Fruit fly (Drosophila melanogaster) whole organism, wandering third instar larva: ENCODE results near the gene sad.

ENCODE experiments used
- CG32264 ChIP-seq: fragments of 200-800 bp; sonication (Bioruptor generic); optimal IDR thresholded peaks from 2 replicates; lab custom pipeline; 2016; ENCODE audit warnings: missing biosample characterization, missing genetic modification characterization
- CG9705 ChIP-seq: fragments of 200-800 bp; sonication (Bioruptor generic); optimal IDR thresholded peaks from 2 replicates; lab custom pipeline; 2018; ENCODE audit warnings: missing biosample characterization, mild to moderate bottlenecking, missing genetic modification characterization
- CrebA ChIP-seq: fragments of 200-800 bp; sonication (Bioruptor generic); optimal IDR thresholded peaks from 2 replicates; lab custom pipeline; 2016; ENCODE audit warnings: missing biosample characterization, mild to moderate bottlenecking, missing genetic modification characterization, borderline replicate concordance
- Dfd ChIP-seq: fragments of >200 bp; optimal IDR thresholded peaks from 2 replicates; lab custom pipeline; 2017; ENCODE audit warnings: missing biosample characterization, missing genetic modification characterization
- Dif ChIP-seq: fragments of 200-275, 200-300 bp; sonication (Bioruptor generic); optimal IDR thresholded peaks from 2 replicates; lab custom pipeline; 2018; ENCODE audit warnings: missing biosample characterization, missing genetic modification characterization; ENCODE audit not compliant: partially characterized antibody
- HLH106 ChIP-seq: fragments of 200-800 bp; optimal IDR thresholded peaks from 3 replicates; lab custom pipeline; 2019; ENCODE audit warnings: missing biosample characterization, mild to moderate bottlenecking, missing genetic modification characterization, moderate library complexity
- Hnf4 ChIP-seq: fragments of 200-800 bp; sonication (Bioruptor generic); optimal IDR thresholded peaks from 2 replicates; lab custom pipeline; 2016; ENCODE audit warnings: missing biosample characterization, mild to moderate bottlenecking, missing genetic modification characterization
- Hr78 ChIP-seq: fragments of >200 bp; optimal IDR thresholded peaks from 2 replicates; lab custom pipeline; 2017; ENCODE audit warnings: missing biosample characterization, missing genetic modification characterization
- Hr83 ChIP-seq: fragments of 200-300 bp; sonication (Bioruptor generic); optimal IDR thresholded peaks from 2 replicates; lab custom pipeline; 2016; ENCODE audit warnings: missing biosample characterization, mild to moderate bottlenecking, missing genetic modification characterization, moderate library complexity; ENCODE audit not compliant: poor library complexity, severe bottlenecking
- Jra ChIP-seq: sonication (Bioruptor generic); optimal IDR thresholded peaks from 2 replicates; lab custom pipeline; 2016; ENCODE audit warnings: missing biosample characterization, missing genetic modification characterization
- Mio ChIP-seq: sonication (Bioruptor generic); optimal IDR thresholded peaks from 2 replicates; lab custom pipeline; 2016; ENCODE audit warnings: missing biosample characterization, missing genetic modification characterization
- Myc ChIP-seq: fragments of >200 bp; optimal IDR thresholded peaks from 2 replicates; lab custom pipeline; 2017
- N ChIP-seq: fragments of >200 bp; optimal IDR thresholded peaks from 2 replicates; lab custom pipeline; 2018; ENCODE audit warnings: missing biosample characterization, missing external identifiers, missing genetic modification characterization
- OdsH ChIP-seq: fragments of 200-800 bp; sonication (Bioruptor generic); optimal IDR thresholded peaks from 2 replicates; lab custom pipeline; 2016; ENCODE audit warnings: missing biosample characterization, mild to moderate bottlenecking, missing genetic modification characterization
- Rel ChIP-seq, 2 experiments: fragments of 200-800 bp; sonication (Bioruptor generic) in 1 of 2; optimal IDR thresholded peaks; 2 replicates in 1 of 2; 3 replicates in 1 of 2; lab custom pipeline; 2016 to 2019; ENCODE audit warnings: mild to moderate bottlenecking in 2 of 2, missing biosample characterization in 2 of 2, missing genetic modification characterization in 2 of 2, moderate library complexity in 1 of 2
- Sp1 ChIP-seq: fragments of 200-800 bp; sonication (Bioruptor generic); optimal IDR thresholded peaks from 3 replicates; lab custom pipeline; 2019; ENCODE audit warnings: missing biosample characterization, mild to moderate bottlenecking, missing genetic modification characterization, moderate library complexity
- Vsx2 ChIP-seq: fragments of 200-300, 225-300 bp; sonication (Bioruptor generic); optimal IDR thresholded peaks from 2 replicates; lab custom pipeline; 2018; ENCODE audit warnings: missing biosample characterization, missing genetic modification characterization; ENCODE audit not compliant: partially characterized antibody
- br ChIP-seq: fragments of 200-800 bp; sonication (Bioruptor generic); optimal IDR thresholded peaks from 2 replicates; lab custom pipeline; 2016; ENCODE audit warnings: missing biosample characterization, missing genetic modification characterization
- brk ChIP-seq: fragments of 200-800 bp; sonication (Bioruptor generic); optimal IDR thresholded peaks from 2 replicates; lab custom pipeline; 2016; ENCODE audit warnings: missing biosample characterization, mild to moderate bottlenecking, missing genetic modification characterization
- dl ChIP-seq, 2 experiments: fragments of 175-275, 200-275 bp in 1 of 2; fragments of 200-275 bp in 1 of 2; sonication (Bioruptor generic); optimal IDR thresholded peaks; lab custom pipeline; 2018; ENCODE audit warnings: mild to moderate bottlenecking in 2 of 2, missing biosample characterization in 2 of 2, missing genetic modification characterization in 2 of 2, moderate library complexity in 2 of 2; ENCODE audit not compliant: partially characterized antibody in 2 of 2, insufficient read depth in 1 of 2
- dmrt93B ChIP-seq: fragments of 200-800 bp; sonication (Bioruptor generic); optimal IDR thresholded peaks from 2 replicates; lab custom pipeline; 2018; ENCODE audit warnings: missing biosample characterization, mild to moderate bottlenecking, missing genetic modification characterization
- ey ChIP-seq: fragments of 200-800 bp; sonication (Bioruptor generic); optimal IDR thresholded peaks from 2 replicates; lab custom pipeline; 2016; ENCODE audit warnings: missing biosample characterization, missing genetic modification characterization
- foxo ChIP-seq, 2 experiments: fragments of 200-800 bp; sonication (Bioruptor generic); optimal IDR thresholded peaks; 2 replicates in 1 of 2; 3 replicates in 1 of 2; lab custom pipeline; 2016 to 2017; ENCODE audit warnings: missing biosample characterization in 2 of 2, missing genetic modification characterization in 2 of 2
- fru ChIP-seq: fragments of 200-800 bp; sonication (Bioruptor generic); optimal IDR thresholded peaks from 3 replicates; lab custom pipeline; 2016; ENCODE audit warnings: missing biosample characterization, mild to moderate bottlenecking, missing genetic modification characterization
- h ChIP-seq: fragments of 200-800 bp; sonication (Bioruptor generic); optimal IDR thresholded peaks from 3 replicates; lab custom pipeline; 2016; ENCODE audit warnings: missing biosample characterization, mild to moderate bottlenecking, missing genetic modification characterization
- jim ChIP-seq: fragments of 175-275, 200-325 bp; sonication (Bioruptor generic); optimal IDR thresholded peaks from 2 replicates; lab custom pipeline; 2016; ENCODE audit warnings: missing biosample characterization, mild to moderate bottlenecking, missing genetic modification characterization
- lola ChIP-seq: fragments of >200 bp; optimal IDR thresholded peaks from 2 replicates; lab custom pipeline; 2017; ENCODE audit warnings: missing biosample characterization, missing genetic modification characterization
- pan ChIP-seq: fragments of >200 bp; optimal IDR thresholded peaks from 2 replicates; lab custom pipeline; 2017
- rgr ChIP-seq: fragments of 200-800 bp; sonication (Bioruptor generic); optimal IDR thresholded peaks from 3 replicates; lab custom pipeline; 2016; ENCODE audit warnings: missing biosample characterization, mild to moderate bottlenecking, missing genetic modification characterization
- sage ChIP-seq: fragments of 200-800 bp; sonication (Bioruptor generic); optimal IDR thresholded peaks from 2 replicates; lab custom pipeline; 2016; ENCODE audit warnings: missing biosample characterization, mild to moderate bottlenecking, missing genetic modification characterization
- sv ChIP-seq: fragments of 200-800 bp; sonication (Bioruptor generic); optimal IDR thresholded peaks from 3 replicates; lab custom pipeline; 2016; ENCODE audit warnings: missing biosample characterization, missing genetic modification characterization
- tai ChIP-seq: sonication (Bioruptor generic); optimal IDR thresholded peaks from 2 replicates; lab custom pipeline; 2016; ENCODE audit warnings: missing biosample characterization, missing genetic modification characterization
- usp ChIP-seq: fragments of >200 bp; optimal IDR thresholded peaks from 2 replicates; lab custom pipeline; 2017; ENCODE audit warnings: missing biosample characterization, missing genetic modification characterization
- woc ChIP-seq: sonication (Bioruptor generic); optimal IDR thresholded peaks from 2 replicates; lab custom pipeline; 2016; ENCODE audit warnings: missing biosample characterization, mild to moderate bottlenecking, missing genetic modification characterization

The sad gene

DNA sequence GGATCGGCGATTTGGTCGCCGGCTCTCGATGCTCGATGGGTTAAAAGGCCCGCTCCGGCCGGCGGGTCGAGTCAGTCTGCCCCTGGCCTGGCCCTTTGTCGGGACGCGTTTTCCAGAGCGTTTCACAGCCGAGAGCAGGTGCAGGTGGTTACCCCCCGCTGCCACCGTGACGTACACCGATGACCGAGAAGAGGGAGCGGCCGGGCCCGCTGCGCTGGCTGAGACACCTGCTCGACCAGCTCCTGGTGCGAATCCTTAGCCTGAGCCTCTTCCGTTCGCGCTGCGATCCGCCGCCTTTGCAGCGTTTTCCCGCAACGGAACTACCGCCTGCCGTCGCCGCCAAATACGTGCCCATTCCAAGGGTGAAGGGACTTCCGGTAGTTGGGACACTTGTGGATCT is at the start of gene sad:
Gene sad, plus strand, starts transcription at position 74 of the 400 bp plus-strand sequence.
- TF ChIP-seq fru (no peak), pan (lab: Kevin White, UChicago) (no peak), Hr78 (GFP tag; lab: Kevin White, UChicago) (no peak), Mio (GFP tag; lab: Kevin White, UChicago) (no peak), Vsx2 (GFP tag; lab: Kevin White, UChicago) (no peak)

DNA sequence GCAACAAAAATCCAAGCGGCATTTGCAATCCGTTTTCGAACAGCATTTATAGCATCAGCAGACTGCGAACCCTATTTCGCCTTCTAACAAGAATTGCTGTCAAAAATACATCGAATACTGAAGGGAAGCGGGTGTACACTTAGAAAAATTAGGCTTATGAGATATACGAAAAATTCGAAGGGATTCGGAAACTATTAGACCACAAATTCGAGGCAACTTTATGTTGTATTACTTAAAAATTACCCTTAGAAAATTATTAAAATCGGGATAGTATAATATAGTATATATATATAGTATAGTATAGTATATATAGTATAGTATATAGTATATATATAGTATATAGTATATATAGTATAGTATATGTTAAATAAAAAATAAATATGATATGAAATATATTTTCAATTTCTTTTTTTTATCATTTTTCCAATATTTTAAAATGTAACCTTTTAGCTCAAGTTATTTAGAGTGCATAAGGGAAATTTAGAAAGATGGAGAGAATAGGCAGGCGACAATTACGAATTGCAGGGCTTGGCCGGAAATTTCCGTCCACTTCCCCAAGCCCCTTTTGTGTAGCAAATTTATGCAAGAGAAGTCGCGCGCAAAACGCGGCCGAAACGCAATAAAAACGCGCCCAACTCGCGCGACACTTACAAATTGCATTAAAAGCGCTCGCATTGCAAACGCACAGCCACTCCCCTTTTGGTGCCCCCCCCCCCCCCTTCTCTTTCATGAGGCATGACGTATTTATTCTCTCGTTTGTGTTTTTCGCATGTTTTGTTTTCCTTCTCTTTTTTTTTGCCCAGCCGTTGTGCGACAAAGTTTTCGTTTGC is 46.1 kb upstream of the sad start:
- TF ChIP-seq Dif (no peak), Mio (GFP tag; lab: Kevin White, UChicago) (no peak), brk (GFP tag; lab: Kevin White, UChicago) (no peak)

DNA sequence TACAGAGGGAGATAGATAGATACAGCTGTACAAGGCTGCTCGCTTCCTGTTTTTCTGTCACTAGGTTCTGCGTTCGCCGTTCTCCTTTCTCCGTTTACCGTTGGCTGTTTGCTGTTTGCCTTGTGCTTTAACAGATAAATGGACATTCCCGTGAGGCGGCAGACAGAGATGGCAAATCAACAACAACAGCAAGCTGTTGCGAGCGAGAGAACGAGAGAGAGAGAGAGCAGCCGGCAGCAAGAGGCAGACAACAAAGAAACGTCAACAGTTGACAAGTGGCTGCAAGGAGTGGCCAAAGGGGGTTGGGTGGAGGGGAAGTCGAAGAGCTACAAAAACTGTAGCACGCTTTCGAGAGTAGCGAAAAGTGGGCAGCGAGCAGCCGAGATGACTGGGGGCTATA is 43.6 kb upstream of the sad start:
- TF ChIP-seq brk (GFP tag; lab: Kevin White, UChicago) (no peak), fru (no peak), Myc (no peak), Hnf4 (no peak), HLH106 (tag; lab: Kevin White, UChicago) (no peak), Sp1 (GFP tag; lab: Kevin White, UChicago) (no peak), br (GFP tag; lab: Kevin White, UChicago) (no peak), Hr78 (GFP tag; lab: Kevin White, UChicago) (no peak), CG32264 (no peak), Dfd (GFP tag; lab: Kevin White, UChicago) (no peak), jim (GFP tag; lab: Kevin White, UChicago) (no peak), lola (no peak), CrebA (GFP tag; lab: Kevin White, UChicago) (no peak), sv (GFP tag; lab: Kevin White, UChicago) (no peak), usp (GFP tag; lab: Kevin White, UChicago) (no peak), Jra (GFP tag; lab: Kevin White, UChicago) (no peak), Mio (GFP tag; lab: Kevin White, UChicago) (no peak), Dif (no peak), Hr83 (GFP tag; lab: Kevin White, UChicago) (no peak), dl (GFP tag; optimal IDR thresholded peaks at IDR 0.05; lab: Kevin White, UChicago; ENCODE audit: insufficient read depth in 1 of 2, partially characterized antibody in 2 of 2) (no peak)

DNA sequence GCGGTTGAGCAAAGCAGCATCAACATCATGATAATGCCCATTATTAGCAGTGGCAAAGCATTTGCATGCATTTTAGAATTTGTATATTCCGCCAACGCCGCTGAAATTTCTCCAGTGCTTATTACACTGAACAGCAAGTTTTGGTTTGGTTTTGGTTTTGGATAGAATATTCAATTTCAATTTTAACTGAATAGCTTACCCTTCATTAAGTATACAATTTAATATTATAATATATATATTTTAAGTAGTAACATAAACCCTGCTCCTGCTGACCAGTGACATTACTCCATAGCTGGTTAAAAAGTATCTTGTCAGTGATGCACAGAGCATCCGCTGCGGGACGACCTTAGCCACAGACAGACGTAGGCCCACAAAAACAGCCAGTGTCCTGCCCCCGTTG is 29.7 kb upstream of the sad start:
- TF ChIP-seq Rel (GFP tag; optimal IDR thresholded peaks at IDR 0.05; lab: Kevin White, UChicago) (no peak), Rel (tag; optimal IDR thresholded peaks at IDR 0.05; lab: Kevin White, UChicago) (no peak), sage (no peak), brk (GFP tag; lab: Kevin White, UChicago) (no peak), Jra (GFP tag; lab: Kevin White, UChicago) (no peak), rgr (GFP tag; lab: Kevin White, UChicago) (no peak), pan (lab: Kevin White, UChicago) (no peak), woc (GFP tag; lab: Kevin White, UChicago) (no peak)

DNA sequence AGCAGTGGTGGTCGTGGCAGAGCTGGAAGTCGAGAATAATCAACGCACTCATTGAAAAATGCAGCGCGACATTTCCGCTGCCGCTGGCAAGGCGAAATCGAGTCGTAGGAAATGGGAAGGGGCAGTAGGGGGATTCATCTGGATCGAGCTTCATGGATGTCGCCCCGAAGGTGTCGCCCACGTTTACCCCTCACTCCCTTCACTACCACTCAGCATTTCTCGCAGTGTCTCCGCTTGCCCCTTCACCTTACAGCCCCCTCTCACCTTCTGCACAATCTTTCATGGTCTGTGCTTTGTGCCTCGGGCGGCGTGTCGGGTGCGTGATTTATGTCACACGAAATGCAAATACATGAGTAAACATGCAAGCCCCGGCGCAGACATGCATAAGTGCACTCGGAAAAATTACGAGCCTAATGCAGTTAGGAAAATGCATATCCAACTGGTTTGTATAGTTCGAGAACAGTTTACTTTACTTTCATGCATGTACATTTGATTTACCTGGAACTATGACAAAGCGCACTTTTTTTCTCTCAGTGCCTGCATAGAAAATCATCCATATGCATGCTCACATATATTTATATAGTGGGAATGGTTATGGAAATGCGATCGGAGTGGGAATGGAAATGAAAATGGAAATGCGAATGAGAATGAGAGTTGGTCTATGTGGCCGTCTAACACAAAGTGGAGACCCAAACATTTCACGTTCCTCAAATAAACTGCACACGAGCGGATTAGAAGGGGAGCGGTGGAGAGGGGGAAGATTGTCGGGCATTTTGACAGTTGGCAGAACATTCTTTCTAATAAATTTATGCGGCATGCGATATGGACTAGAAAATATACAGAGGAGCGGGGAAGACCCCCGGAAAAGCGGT is 27.4 kb upstream of the sad start:
- no peak for TF ChIP-seq dl (GFP tag; optimal IDR thresholded peaks at IDR 0.05; lab: Kevin White, UChicago; ENCODE audit: insufficient read depth in 1 of 2, partially characterized antibody in 2 of 2)
- no peak for TF ChIP-seq Hr78 (GFP tag; lab: Kevin White, UChicago)
- peak; percentile 26 for TF ChIP-seq br (GFP tag; lab: Kevin White, UChicago)
- TF ChIP-seq Rel (GFP tag; optimal IDR thresholded peaks at IDR 0.05; lab: Kevin White, UChicago), result no peak
- TF ChIP-seq Rel (tag; optimal IDR thresholded peaks at IDR 0.05; lab: Kevin White, UChicago), result no peak
- peak; percentile 43 for TF ChIP-seq Hnf4
- peak; percentile 29 for TF ChIP-seq dmrt93B
- TF ChIP-seq tai (GFP tag; lab: Kevin White, UChicago), result peak; percentile 6
- TF ChIP-seq foxo (GFP tag; optimal IDR thresholded peaks at IDR 0.05; lab: Kevin White, UChicago), result peak in 1 of 2 experiments; percentile 67
- TF ChIP-seq woc (GFP tag; lab: Kevin White, UChicago), result peak; percentile 11
- TF ChIP-seq Dif, result no peak
- no peak for TF ChIP-seq Vsx2 (GFP tag; lab: Kevin White, UChicago)
- peak; percentile 75 for TF ChIP-seq sv (GFP tag; lab: Kevin White, UChicago)
- peak; percentile 71 for TF ChIP-seq h
- TF ChIP-seq sage, result no peak
- TF ChIP-seq lola, result no peak
- TF ChIP-seq rgr (GFP tag; lab: Kevin White, UChicago), result peak; percentile 49
- TF ChIP-seq fru, result peak; percentile 68
- no peak for TF ChIP-seq Myc
- TF ChIP-seq ey (GFP tag; lab: Kevin White, UChicago), result peak; percentile 67
- no peak for TF ChIP-seq pan (lab: Kevin White, UChicago)
- TF ChIP-seq Sp1 (GFP tag; lab: Kevin White, UChicago), result peak; percentile 32
- peak; percentile 0 for TF ChIP-seq CG32264
- TF ChIP-seq Dfd (GFP tag; lab: Kevin White, UChicago), result no peak
- TF ChIP-seq HLH106 (tag; lab: Kevin White, UChicago), result peak; percentile 46
- no peak for TF ChIP-seq CG9705 (GFP tag; lab: Kevin White, UChicago)
- peak; percentile 36 for TF ChIP-seq OdsH
- TF ChIP-seq N (GFP tag; lab: Kevin White, UChicago), result no peak
